Worm (Caenorhabditis elegans): Measurements from ENCODE around the gene zip-9.

zip-9 gene

DNA sequence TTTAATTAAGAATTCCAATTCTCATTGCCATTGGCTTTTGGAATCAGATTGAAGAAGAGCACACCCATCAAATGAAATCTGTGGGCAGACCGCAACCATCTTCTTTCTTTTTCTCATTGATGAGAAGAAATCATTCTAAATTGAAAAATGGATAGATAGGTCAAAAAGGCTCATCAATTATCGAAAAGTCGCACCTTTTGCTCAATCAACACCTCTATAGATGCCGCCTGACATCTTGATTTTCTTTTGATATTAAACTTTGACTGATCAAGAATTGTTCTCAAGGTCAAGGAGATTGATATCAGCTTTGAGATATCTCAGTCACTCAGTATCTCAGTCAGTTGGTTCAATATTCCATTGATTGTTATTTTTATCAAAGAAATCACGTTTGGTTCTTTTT lies 32.3 kb upstream of the zip-9 start:
- TF ChIP-seq B0310.2 (tag; optimal IDR thresholded peaks at IDR 0.05) (no peak), aly-1 (tag; optimal IDR thresholded peaks at IDR 0.05) (no peak), tbx-37 (GFP tag; conservative IDR thresholded peaks at IDR 0.05) (no peak), scrt-1 (GFP tag; IDR thresholded peaks at IDR 0.05) (no peak), sea-1 (GFP tag; conservative IDR thresholded peaks at IDR 0.05) (no peak), ceh-36 (tag; optimal IDR thresholded peaks at IDR 0.05) (no peak), hnd-1 (tag; optimal IDR thresholded peaks at IDR 0.05) (no peak), tra-4 (tag; optimal IDR thresholded peaks at IDR 0.05) (no peak), hmbx-1 (tag; optimal IDR thresholded peaks at IDR 0.05) (no peak), ama-1 (optimal IDR thresholded peaks at IDR 0.05) (no peak), tbx-11 (GFP tag; IDR thresholded peaks at IDR 0.05) (no peak), flt-1 (GFP tag; IDR thresholded peaks at IDR 0.05) (no peak), ets-7 (tag; optimal IDR thresholded peaks at IDR 0.05) (no peak), hmg-4 (GFP tag; optimal IDR thresholded peaks at IDR 0.05) (no peak)

ce11 chrV:10915922-10916321 lies 26.3 kb upstream of the zip-9 start:
- TF ChIP-seq hmbx-1 (tag; optimal IDR thresholded peaks at IDR 0.05) (no peak), hmg-4 (GFP tag; optimal IDR thresholded peaks at IDR 0.05) (no peak), scrt-1 (GFP tag; IDR thresholded peaks at IDR 0.05) (no peak), ceh-36 (tag; optimal IDR thresholded peaks at IDR 0.05) (no peak)

ce11 chrV:10918373-10918772 lies 23.9 kb upstream of the zip-9 start, which contains the start of gene F58B4.2:
TSS of gene F58B4.2 (minus strand) at chrV:10918473.
- TF ChIP-seq ama-1 (optimal IDR thresholded peaks at IDR 0.05) (no peak), scrt-1 (GFP tag; IDR thresholded peaks at IDR 0.05) (no peak), ceh-36 (tag; optimal IDR thresholded peaks at IDR 0.05) (no peak), ets-7 (tag; optimal IDR thresholded peaks at IDR 0.05) (no peak), flt-1 (GFP tag; IDR thresholded peaks at IDR 0.05) (no peak), B0310.2 (tag; optimal IDR thresholded peaks at IDR 0.05) (no peak), hnd-1 (tag; optimal IDR thresholded peaks at IDR 0.05) (no peak), ceh-13 (GFP tag; optimal IDR thresholded peaks at IDR 0.05) (no peak), aly-1 (tag; optimal IDR thresholded peaks at IDR 0.05) (no peak), tra-4 (tag; optimal IDR thresholded peaks at IDR 0.05) (no peak), hmbx-1 (tag; optimal IDR thresholded peaks at IDR 0.05) (no peak), hmg-4 (GFP tag; optimal IDR thresholded peaks at IDR 0.05) (no peak)

DNA sequence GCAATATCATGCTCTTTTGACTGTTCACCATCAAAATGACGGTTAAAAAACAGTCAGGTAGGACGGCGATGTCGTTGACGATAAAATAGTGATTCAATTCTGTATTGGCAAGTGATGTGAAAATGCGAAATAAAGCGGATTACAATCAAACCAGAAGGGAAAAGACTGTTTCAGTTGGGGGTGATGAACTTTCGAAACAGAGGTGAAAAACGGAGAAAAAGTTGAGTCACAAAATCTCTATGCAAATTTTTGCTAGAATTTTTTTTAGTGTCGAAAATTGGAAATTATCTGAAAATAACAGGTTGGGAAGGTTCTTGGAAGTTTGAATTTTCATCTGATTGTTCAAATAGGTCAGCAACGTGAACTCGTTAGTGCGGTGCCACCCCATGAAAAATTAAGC lies 20.5 kb upstream of the zip-9 start, which contains the start of gene nas-31:
Gene nas-31, minus strand, starts transcription at position 101 of the 400 bp plus-strand sequence.
- TF ChIP-seq hmg-4 (GFP tag; optimal IDR thresholded peaks at IDR 0.05) (no peak), flt-1 (GFP tag; IDR thresholded peaks at IDR 0.05) (no peak), sea-1 (GFP tag; conservative IDR thresholded peaks at IDR 0.05) (no peak), ama-1 (optimal IDR thresholded peaks at IDR 0.05) (no peak), hnd-1 (tag; optimal IDR thresholded peaks at IDR 0.05) (no peak), ceh-13 (GFP tag; optimal IDR thresholded peaks at IDR 0.05) (no peak), scrt-1 (GFP tag; IDR thresholded peaks at IDR 0.05) (no peak), tbx-37 (GFP tag; conservative IDR thresholded peaks at IDR 0.05) (no peak), hmbx-1 (tag; optimal IDR thresholded peaks at IDR 0.05) (no peak), aly-1 (tag; optimal IDR thresholded peaks at IDR 0.05) (no peak), B0310.2 (tag; optimal IDR thresholded peaks at IDR 0.05) (no peak), tbx-11 (GFP tag; IDR thresholded peaks at IDR 0.05) (no peak), F13C5.2 (tag; optimal IDR thresholded peaks at IDR 0.05) (no peak), tra-4 (tag; optimal IDR thresholded peaks at IDR 0.05) (no peak), pes-1 (GFP tag; IDR thresholded peaks at IDR 0.05) (no peak)

ce11 chrV:10923229-10923628 lies 19.0 kb upstream of the zip-9 start, which contains the start of gene F58B4.7:
TSS of gene F58B4.7 (minus strand) at chrV:10923329.
- no peak for TF ChIP-seq tbx-11 (GFP tag; IDR thresholded peaks at IDR 0.05)
- TF ChIP-seq tbx-37 (GFP tag; conservative IDR thresholded peaks at IDR 0.05): no peak
- TF ChIP-seq flt-1 (GFP tag; IDR thresholded peaks at IDR 0.05): no peak
- TF ChIP-seq ceh-13 (GFP tag; optimal IDR thresholded peaks at IDR 0.05): no peak
- TF ChIP-seq sea-1 (GFP tag; conservative IDR thresholded peaks at IDR 0.05): no peak
- no peak for TF ChIP-seq B0310.2 (tag; optimal IDR thresholded peaks at IDR 0.05)
- TF ChIP-seq tra-4 (tag; optimal IDR thresholded peaks at IDR 0.05): no peak
- no peak for TF ChIP-seq hnd-1 (tag; optimal IDR thresholded peaks at IDR 0.05)
- no peak for TF ChIP-seq ets-7 (tag; optimal IDR thresholded peaks at IDR 0.05)

DNA sequence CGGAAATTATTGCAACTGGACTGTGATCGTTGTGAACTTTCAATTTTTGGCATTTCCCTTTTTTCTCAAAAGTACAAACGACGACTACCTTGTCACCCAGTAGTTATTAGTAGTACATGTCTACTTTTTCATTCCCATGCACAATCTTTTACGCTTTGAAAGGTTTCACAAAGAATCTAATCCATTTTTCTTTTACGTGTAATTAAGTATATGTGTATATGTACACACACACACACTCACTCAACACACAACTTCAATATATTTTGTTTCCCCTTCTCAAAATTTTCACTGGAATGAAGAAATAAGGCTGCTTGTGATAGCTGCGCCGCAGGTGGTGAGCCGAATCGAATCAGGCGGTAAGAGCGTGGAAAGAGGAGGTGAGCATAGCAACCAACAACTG lies 17.5 kb upstream of the zip-9 start, which contains the start of gene F58B4.6:
Gene F58B4.6, plus strand, starts transcription at position 301 of the 400 bp plus-strand sequence.
- no peak for TF ChIP-seq tra-4 (tag; optimal IDR thresholded peaks at IDR 0.05)
- no peak for TF ChIP-seq ceh-36 (tag; optimal IDR thresholded peaks at IDR 0.05)
- no peak for TF ChIP-seq ama-1 (optimal IDR thresholded peaks at IDR 0.05)
- no peak for TF ChIP-seq flt-1 (GFP tag; IDR thresholded peaks at IDR 0.05)
- TF ChIP-seq scrt-1 (GFP tag; IDR thresholded peaks at IDR 0.05): no peak
- no peak for TF ChIP-seq ets-7 (tag; optimal IDR thresholded peaks at IDR 0.05)
- TF ChIP-seq tbx-11 (GFP tag; IDR thresholded peaks at IDR 0.05): no peak
- no peak for TF ChIP-seq F13C5.2 (tag; optimal IDR thresholded peaks at IDR 0.05)
- TF ChIP-seq sea-1 (GFP tag; conservative IDR thresholded peaks at IDR 0.05): no peak

- TF ChIP-seq tbx-37 (GFP tag; conservative IDR thresholded peaks at IDR 0.05) (no peak), B0310.2 (tag; optimal IDR thresholded peaks at IDR 0.05) (no peak), hmg-4 (GFP tag; optimal IDR thresholded peaks at IDR 0.05) (no peak), pes-1 (GFP tag; IDR thresholded peaks at IDR 0.05) (no peak), hmbx-1 (tag; optimal IDR thresholded peaks at IDR 0.05) (no peak), scrt-1 (GFP tag; IDR thresholded peaks at IDR 0.05) (no peak), tra-4 (tag; optimal IDR thresholded peaks at IDR 0.05) (no peak), sea-1 (GFP tag; conservative IDR thresholded peaks at IDR 0.05) (no peak), aly-1 (tag; optimal IDR thresholded peaks at IDR 0.05) (no peak), F13C5.2 (tag; optimal IDR thresholded peaks at IDR 0.05) (no peak), ets-7 (tag; optimal IDR thresholded peaks at IDR 0.05) (no peak), flt-1 (GFP tag; IDR thresholded peaks at IDR 0.05) (no peak), ceh-36 (tag; optimal IDR thresholded peaks at IDR 0.05) (no peak), ceh-13 (GFP tag; optimal IDR thresholded peaks at IDR 0.05) (no peak)
These were observed 16.6 kb upstream of the zip-9 start for ce11 chrV:10925658-10926057.

DNA sequence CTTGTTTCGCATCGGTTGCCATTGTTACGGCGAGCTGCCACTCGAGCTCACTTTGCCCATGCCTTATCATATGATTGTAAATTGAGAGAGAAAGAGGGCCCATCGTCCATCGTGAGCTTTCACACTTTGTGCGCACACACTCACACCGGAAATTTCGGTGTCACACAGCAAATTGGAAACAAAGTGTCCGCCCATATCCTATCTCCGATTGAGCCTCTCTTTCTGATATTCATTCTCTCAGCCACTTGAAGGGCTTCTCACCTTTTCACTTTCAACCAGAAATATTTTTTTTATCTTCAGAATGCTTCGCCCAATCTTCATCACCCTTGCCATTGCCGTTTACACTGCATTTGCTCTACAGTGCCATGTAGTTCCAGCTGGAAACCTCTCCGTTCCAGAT lies 12.8 kb upstream of the zip-9 start, which contains the start of gene F58B4.3:
Gene F58B4.3, plus strand, starts transcription at position 301 of the 400 bp plus-strand sequence.
- TF ChIP-seq hnd-1 (tag; optimal IDR thresholded peaks at IDR 0.05): no peak
- no peak for TF ChIP-seq ama-1 (optimal IDR thresholded peaks at IDR 0.05)
- TF ChIP-seq aly-1 (tag; optimal IDR thresholded peaks at IDR 0.05): no peak
- TF ChIP-seq sea-1 (GFP tag; conservative IDR thresholded peaks at IDR 0.05): no peak
- TF ChIP-seq pes-1 (GFP tag; IDR thresholded peaks at IDR 0.05): no peak
- no peak for TF ChIP-seq ets-7 (tag; optimal IDR thresholded peaks at IDR 0.05)
- no peak for TF ChIP-seq ceh-36 (tag; optimal IDR thresholded peaks at IDR 0.05)
- TF ChIP-seq tbx-37 (GFP tag; conservative IDR thresholded peaks at IDR 0.05): no peak
- no peak for TF ChIP-seq ceh-13 (GFP tag; optimal IDR thresholded peaks at IDR 0.05)
- TF ChIP-seq tbx-11 (GFP tag; IDR thresholded peaks at IDR 0.05): no peak
- TF ChIP-seq hmg-4 (GFP tag; optimal IDR thresholded peaks at IDR 0.05): no peak
- TF ChIP-seq hmbx-1 (tag; optimal IDR thresholded peaks at IDR 0.05): no peak
- no peak for TF ChIP-seq F13C5.2 (tag; optimal IDR thresholded peaks at IDR 0.05)
- no peak for TF ChIP-seq B0310.2 (tag; optimal IDR thresholded peaks at IDR 0.05)
- no peak for TF ChIP-seq scrt-1 (GFP tag; IDR thresholded peaks at IDR 0.05)
- no peak for TF ChIP-seq flt-1 (GFP tag; IDR thresholded peaks at IDR 0.05)
- no peak for TF ChIP-seq tra-4 (tag; optimal IDR thresholded peaks at IDR 0.05)
